Worm (Caenorhabditis elegans): ENCODE results near the gene rps-16.

Gene rps-16

ce11 chrV:14990843-14991242 lies 9.5 kb downstream of the rps-16 start, which contains the start of the genes cdt-2 and T01C3.2:
TSS of gene cdt-2 (minus strand) at chrV:14991126.
TSS of gene T01C3.2 (plus strand) at chrV:14991168.
- no peak for TF ChIP-seq hlh-4 (tag; optimal IDR thresholded peaks at IDR 0.05)
- TF ChIP-seq nhr-11 (tag; optimal IDR thresholded peaks at IDR 0.05): no peak
- TF ChIP-seq skn-1 (tag; optimal IDR thresholded peaks at IDR 0.05): peak; percentile 23
- TF ChIP-seq ztf-11 (tag; optimal IDR thresholded peaks at IDR 0.05): no peak
- peak; percentile 33 for TF ChIP-seq xbp-1 (tag; optimal IDR thresholded peaks at IDR 0.05)
- TF ChIP-seq unc-86 (tag; optimal IDR thresholded peaks at IDR 0.05): peak; percentile 12
- TF ChIP-seq elt-3 (tag; optimal IDR thresholded peaks at IDR 0.05): peak in 1 of 6 experiments; percentile 7
- TF ChIP-seq vab-15 (tag; optimal IDR thresholded peaks at IDR 0.05): no peak
- TF ChIP-seq unc-30 (tag; optimal IDR thresholded peaks at IDR 0.05): no peak
- no peak for TF ChIP-seq nhr-76 (tag; optimal IDR thresholded peaks at IDR 0.05)
- TF ChIP-seq swsn-7 (tag; optimal IDR thresholded peaks at IDR 0.05): peak; percentile 43
- peak; percentile 16 for TF ChIP-seq nhr-90 (tag; optimal IDR thresholded peaks at IDR 0.05; ENCODE audit: poor library complexity)
- TF ChIP-seq dsc-1 (tag; optimal IDR thresholded peaks at IDR 0.05): peak; percentile 25
- TF ChIP-seq tbx-2 (tag; optimal IDR thresholded peaks at IDR 0.05): peak; percentile 22
- peak; percentile 35 for TF ChIP-seq nhr-20 (tag; optimal IDR thresholded peaks at IDR 0.05)
- no peak for TF ChIP-seq hpl-2 (GFP tag; optimal IDR thresholded peaks at IDR 0.05)
- peak; percentile 18 for TF ChIP-seq C16A3.4 (tag; optimal IDR thresholded peaks at IDR 0.05)
- TF ChIP-seq tlp-1 (tag; optimal IDR thresholded peaks at IDR 0.05): no peak
- peak in 2 of 3 experiments; percentile 29 to 44 for TF ChIP-seq ceh-82 (tag; optimal IDR thresholded peaks at IDR 0.05)
- no peak for TF ChIP-seq mep-1 (tag; optimal IDR thresholded peaks at IDR 0.05)
- no peak for TF ChIP-seq irx-1 (tag; optimal IDR thresholded peaks at IDR 0.05)
- no peak for TF ChIP-seq sox-4 (tag; optimal IDR thresholded peaks at IDR 0.05)
- no peak for TF ChIP-seq nhr-28 (tag; optimal IDR thresholded peaks at IDR 0.05)
- TF ChIP-seq dpl-1 (GFP tag; optimal IDR thresholded peaks at IDR 0.05): peak; percentile 76 to 89 (median 85)
- peak; percentile 50 for TF ChIP-seq nhr-71 (tag; optimal IDR thresholded peaks at IDR 0.05)
- no peak for TF ChIP-seq pax-3 (tag; optimal IDR thresholded peaks at IDR 0.05)
- TF ChIP-seq snpc-4 (tag; optimal IDR thresholded peaks at IDR 0.05): no peak
- no peak for TF ChIP-seq alr-1 (tag; optimal IDR thresholded peaks at IDR 0.05; ENCODE audit: borderline replicate concordance)
- no peak for TF ChIP-seq ama-1 (optimal IDR thresholded peaks at IDR 0.05)
- no peak for TF ChIP-seq unc-130 (tag; optimal IDR thresholded peaks at IDR 0.05)
- TF ChIP-seq nhr-237 (tag; optimal IDR thresholded peaks at IDR 0.05): no peak
- no peak for TF ChIP-seq Y116A8C.19 (tag; optimal IDR thresholded peaks at IDR 0.05; ENCODE audit: borderline replicate concordance)
- TF ChIP-seq efl-1 (optimal IDR thresholded peaks at IDR 0.05): peak; percentile 26 to 86
- peak; percentile 87 to 98 for TF ChIP-seq efl-1 (GFP tag; optimal IDR thresholded peaks at IDR 0.05 in 1 of 2)
- TF ChIP-seq nhr-85 (tag): peak; percentile 4
- TF ChIP-seq ztf-4 (tag; optimal IDR thresholded peaks at IDR 0.05): no peak
- peak; percentile 82 to 92 for TF ChIP-seq lin-35 (GFP tag; optimal IDR thresholded peaks at IDR 0.05)
- peak; percentile 56 for TF ChIP-seq snu-23 (GFP tag; optimal IDR thresholded peaks at IDR 0.05)
- TF ChIP-seq rnt-1 (tag; optimal IDR thresholded peaks at IDR 0.05): peak; percentile 40
- no peak for TF ChIP-seq zag-1 (tag; optimal IDR thresholded peaks at IDR 0.05)
- peak; percentile 17 for TF ChIP-seq F16B12.6 (tag; optimal IDR thresholded peaks at IDR 0.05)
- TF ChIP-seq lin-14 (GFP tag; optimal IDR thresholded peaks at IDR 0.05): no peak
- TF ChIP-seq lin-13 (GFP tag; optimal IDR thresholded peaks at IDR 0.05): no peak
- TF ChIP-seq nhr-12 (tag; optimal IDR thresholded peaks at IDR 0.05): no peak
- TF ChIP-seq lin-15B (tag; optimal IDR thresholded peaks at IDR 0.05): peak; percentile 24
- no peak for TF ChIP-seq unc-98 (GFP tag; IDR thresholded peaks at IDR 0.05)
- peak; percentile 48 for TF ChIP-seq nhr-47 (tag; optimal IDR thresholded peaks at IDR 0.05)
- no peak for TF ChIP-seq ets-5 (GFP tag; IDR thresholded peaks at IDR 0.05)
- TF ChIP-seq elt-2 (tag; optimal IDR thresholded peaks at IDR 0.05): no peak
- TF ChIP-seq fkh-10 (GFP tag; optimal IDR thresholded peaks at IDR 0.05): no peak
- TF ChIP-seq lir-3 (tag; optimal IDR thresholded peaks at IDR 0.05; ENCODE audit: poor library complexity): no peak
- no peak for TF ChIP-seq ceh-63 (GFP tag; optimal IDR thresholded peaks at IDR 0.05)
- peak; percentile 9; the same call in 1 of the 2 replicates for TF ChIP-seq nhr-19 (GFP tag; conservative IDR thresholded peaks at IDR 0.05)
- peak; percentile 53 to 74 for TF ChIP-seq lsy-2 (tag; optimal IDR thresholded peaks at IDR 0.05)

Data from whole organism, L1 larva.